Fruit fly (Drosophila melanogaster): ENCODE measurements around the gene gammaSnap2.

Gene gammaSnap2

DNA sequence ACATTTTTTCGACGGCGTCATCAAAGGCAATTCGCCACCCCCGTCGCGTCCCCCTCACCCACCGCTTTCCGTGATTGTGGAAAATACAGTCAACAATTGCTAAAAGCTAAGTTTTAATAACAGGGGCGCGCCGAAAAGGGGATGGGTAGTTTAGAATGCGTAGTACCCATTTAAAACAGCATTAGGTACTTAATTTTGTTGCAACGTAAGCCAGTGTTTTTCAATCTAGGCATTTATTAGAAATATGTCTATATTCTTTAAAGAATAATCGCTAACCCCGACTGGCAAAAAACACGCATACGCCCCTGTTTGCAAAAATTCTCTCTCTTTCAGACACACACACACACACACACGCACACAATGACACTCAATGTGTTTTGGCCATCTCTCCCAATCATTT is 36.3 kb downstream of the gammaSnap2 start (continued):
- TF ChIP-seq fd96Cb (tag; optimal IDR thresholded peaks at IDR 0.05) (no peak), CG9932 (GFP tag; IDR thresholded peaks at IDR 0.05) (peak; percentile 86), ac (GFP tag; optimal IDR thresholded peaks at IDR 0.05) (no peak), CG2199 (GFP tag; IDR thresholded peaks at IDR 0.05) (no peak), CG4404 (GFP tag; IDR thresholded peaks at IDR 0.05) (peak; percentile 62), CG4282 (GFP tag; optimal IDR thresholded peaks at IDR 0.05) (no peak), kni (GFP tag; optimal IDR thresholded peaks at IDR 0.05) (no peak), CG2129 (GFP tag; IDR thresholded peaks at IDR 0.05; ENCODE audit: partially characterized antibody) (no peak), CG31441 (GFP tag; IDR thresholded peaks at IDR 0.05) (no peak), CG31224 (GFP tag; IDR thresholded peaks at IDR 0.05) (peak; percentile 56), dysf (GFP tag; IDR thresholded peaks at IDR 0.05) (peak; percentile 69), Kr (GFP tag; optimal IDR thresholded peaks at IDR 0.05) (no peak), kay (GFP tag; optimal IDR thresholded peaks at IDR 0.05) (no peak), Hr39 (optimal IDR thresholded peaks at IDR 0.05) (no peak), Doc2 (GFP tag; IDR thresholded peaks at IDR 0.05) (no peak), Neu2 (GFP tag; optimal IDR thresholded peaks at IDR 0.05; ENCODE audit: borderline replicate concordance) (no peak), Nf-YA (GFP tag; IDR thresholded peaks at IDR 0.05) (peak; percentile 21; the same call in 1 of the 2 replicates), en (GFP tag; optimal IDR thresholded peaks at IDR 0.05) (no peak), CG12744 (GFP tag; optimal IDR thresholded peaks at IDR 0.05) (no peak), usp (GFP tag; optimal IDR thresholded peaks at IDR 0.05) (no peak), inv (GFP tag; IDR thresholded peaks at IDR 0.05; ENCODE audit: partially characterized antibody) (no peak), gro (GFP tag; optimal IDR thresholded peaks at IDR 0.05) (peak; percentile 58), Xrp1 (GFP tag; IDR thresholded peaks at IDR 0.05) (peak; percentile 19; the same call in 1 of the 2 replicates), HLH54F (GFP tag; optimal IDR thresholded peaks at IDR 0.05) (peak; percentile 74), Mrtf (GFP tag; IDR thresholded peaks at IDR 0.05) (0 out of 3 replicates have a peak, but pooled peaks have one; percentile 40), phol (tag; optimal IDR thresholded peaks at IDR 0.05) (no peak), Dfd (GFP tag; optimal IDR thresholded peaks at IDR 0.05) (no peak), CG12659 (GFP tag; optimal IDR thresholded peaks at IDR 0.05) (peak; percentile 40), CG12219 (GFP tag; optimal IDR thresholded peaks at IDR 0.05) (no peak), CG7987 (GFP tag; optimal IDR thresholded peaks at IDR 0.05) (no peak), twi (tag; optimal IDR thresholded peaks at IDR 0.05) (no peak), lbe (GFP tag; optimal IDR thresholded peaks at IDR 0.05) (peak; percentile 87), pita (GFP tag; optimal IDR thresholded peaks at IDR 0.05) (no peak), Oli (tag; optimal IDR thresholded peaks at IDR 0.05) (no peak), jing (GFP tag; optimal IDR thresholded peaks at IDR 0.05) (no peak), Ptx1 (GFP tag; IDR thresholded peaks at IDR 0.05) (peak; percentile 50), Poxn (GFP tag; IDR thresholded peaks at IDR 0.05) (no peak), Fer1 (GFP tag; optimal IDR thresholded peaks at IDR 0.05) (peak; percentile 53), wdn (GFP tag; IDR thresholded peaks at IDR 0.05) (peak; percentile 70), ash1 (GFP tag; optimal IDR thresholded peaks at IDR 0.05) (no peak), CG10654 (GFP tag; optimal IDR thresholded peaks at IDR 0.05) (no peak), CG30403 (GFP tag; optimal IDR thresholded peaks at IDR 0.05) (peak; percentile 49), CG17328 (GFP tag; IDR thresholded peaks at IDR 0.05) (no peak), CG31365 (tag; optimal IDR thresholded peaks at IDR 0.05) (no peak), HLH3B (GFP tag; IDR thresholded peaks at IDR 0.05) (peak; percentile 14; the same call in 1 of the 2 replicates), CG16813 (GFP tag; IDR thresholded peaks at IDR 0.05; ENCODE audit: partially characterized antibody) (no peak), z (GFP tag; IDR thresholded peaks at IDR 0.05) (no peak), Usf (GFP tag; optimal IDR thresholded peaks at IDR 0.05) (peak; percentile 50), CG16863 (GFP tag; optimal IDR thresholded peaks at IDR 0.05) (no peak), prd (optimal IDR thresholded peaks at IDR 0.05) (no peak), prd (GFP tag; IDR thresholded peaks at IDR 0.05) (peak; percentile 66), wor (GFP tag; IDR thresholded peaks at IDR 0.05) (no peak), chif (GFP tag; optimal IDR thresholded peaks at IDR 0.05) (no peak)

Data from whole organism, embryonic.